Worm (Caenorhabditis elegans): ENCODE data around the gene pdi-1.

The pdi-1 gene

DNA sequence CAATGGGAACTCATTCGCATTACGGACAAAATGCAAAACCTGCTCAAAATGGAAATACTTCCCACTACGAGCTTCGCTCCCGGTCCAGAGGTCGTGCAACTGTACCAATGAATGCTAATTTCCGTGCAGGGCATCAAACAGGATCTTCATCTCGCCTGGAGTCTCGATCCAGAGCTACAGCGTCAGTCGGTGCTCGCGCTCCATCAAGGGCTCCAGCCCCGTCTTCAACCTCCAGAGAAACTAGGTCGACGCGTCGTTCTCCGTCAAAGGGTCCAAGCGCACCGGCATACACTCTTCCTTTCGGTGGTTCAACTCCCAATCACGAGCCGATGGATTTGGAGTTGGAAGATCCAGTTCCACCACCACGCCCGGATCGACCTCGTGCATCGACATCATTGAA, 36.5 kb upstream of the pdi-1 start:
- TF ChIP-seq F37D6.2 (tag; optimal IDR thresholded peaks at IDR 0.05) (no peak), ztf-7 (tag; optimal IDR thresholded peaks at IDR 0.05) (no peak), Y5F2A.4 (GFP tag; optimal IDR thresholded peaks at IDR 0.05) (no peak), set-16 (GFP tag; IDR thresholded peaks at IDR 0.05) (peak; percentile 65), ces-1 (GFP tag; optimal IDR thresholded peaks at IDR 0.05) (no peak), F26F4.8 (GFP tag; conservative IDR thresholded peaks at IDR 0.05) (no peak), mxl-3 (GFP tag; optimal IDR thresholded peaks at IDR 0.05) (no peak), snpc-1.2 (GFP tag; IDR thresholded peaks at IDR 0.05) (no peak), gei-8 (GFP tag; optimal IDR thresholded peaks at IDR 0.05) (no peak), zfp-2 (tag; optimal IDR thresholded peaks at IDR 0.05) (no peak), hif-1 (tag; optimal IDR thresholded peaks at IDR 0.05) (no peak), php-3 (GFP tag; IDR thresholded peaks at IDR 0.05) (no peak), dpl-1 (GFP tag; optimal IDR thresholded peaks at IDR 0.05) (no peak), lim-7 (GFP tag; IDR thresholded peaks at IDR 0.05) (peak; percentile 33; the same call in 1 of the 2 replicates), dmd-8 (GFP tag; IDR thresholded peaks at IDR 0.05) (no peak), daf-16 (GFP tag; optimal IDR thresholded peaks at IDR 0.05) (no peak), daf-16 (tag; optimal IDR thresholded peaks at IDR 0.05) (no peak)

DNA sequence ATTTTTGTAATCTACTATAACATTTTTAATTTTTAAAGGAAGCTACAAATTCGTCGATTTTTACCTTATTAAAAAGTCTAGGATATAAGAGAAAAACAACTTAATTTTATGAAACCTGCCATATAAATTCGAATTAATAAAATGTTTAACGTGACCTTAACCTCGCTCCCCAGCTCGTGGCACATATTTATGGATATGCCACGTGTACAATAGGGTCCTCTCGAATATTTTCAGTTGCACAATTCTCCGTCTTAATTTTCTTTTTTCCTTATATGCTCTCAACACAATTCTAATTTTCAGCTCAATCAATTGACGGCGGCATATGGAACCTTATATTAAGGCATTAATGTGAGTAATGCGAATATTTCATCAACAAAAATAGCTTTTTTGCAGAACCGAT, 35.0 kb upstream of the pdi-1 start, which contains the start of gene F34D10.4:
TSS of gene F34D10.4 (plus strand) at position 301 of the 400 bp plus-strand sequence.
- TF ChIP-seq vab-7 (GFP tag; IDR thresholded peaks at IDR 0.05), result no peak
- TF ChIP-seq hmg-1.1 (GFP tag; IDR thresholded peaks at IDR 0.05), result no peak
- TF ChIP-seq ceh-32 (tag; optimal IDR thresholded peaks at IDR 0.05; ENCODE audit: poor library complexity), result no peak
- TF ChIP-seq lim-7 (GFP tag; IDR thresholded peaks at IDR 0.05), result no peak
- no peak for TF ChIP-seq ceh-20 (GFP tag; IDR thresholded peaks at IDR 0.05)
- no peak for TF ChIP-seq pha-4 (GFP tag; IDR thresholded peaks at IDR 0.05)
- TF ChIP-seq pha-4 (tag; optimal IDR thresholded peaks at IDR 0.05), result no peak

DNA sequence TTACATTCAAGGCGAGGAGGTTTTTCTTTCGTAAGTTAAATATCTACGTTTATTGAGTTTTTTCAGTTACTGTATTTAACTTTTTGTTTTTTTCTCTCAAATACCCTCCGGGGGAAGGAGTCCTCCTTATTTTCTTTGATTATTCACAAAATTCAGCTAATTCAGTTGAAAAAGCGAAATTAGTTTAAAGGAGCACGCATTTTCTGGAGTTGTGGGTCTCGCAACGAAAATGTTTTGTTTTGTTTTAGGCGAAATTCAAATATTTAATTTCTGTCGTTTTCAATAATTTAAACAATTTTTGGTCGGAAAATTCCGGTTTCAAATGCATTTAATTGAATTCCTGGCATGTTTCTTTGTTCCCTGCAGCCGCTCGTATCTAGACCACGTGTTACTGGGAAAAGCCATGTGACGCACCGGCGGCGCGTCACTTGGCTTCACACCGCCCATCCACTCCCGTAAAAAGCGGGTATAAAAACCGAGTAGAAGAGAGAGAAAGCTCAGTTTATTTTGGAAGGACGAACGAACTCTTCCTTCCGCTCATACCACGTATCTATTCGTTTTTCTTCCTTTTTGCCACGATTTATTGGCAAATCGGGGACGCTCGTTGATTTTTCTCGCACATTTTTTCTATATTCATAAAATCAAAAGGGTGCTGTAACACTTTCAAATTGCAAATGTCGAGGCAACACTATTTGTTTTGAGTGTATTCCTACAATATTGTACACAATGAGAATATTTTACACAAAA, 34.4 kb upstream of the pdi-1 start:
- TF ChIP-seq ceh-44 (GFP tag; IDR thresholded peaks at IDR 0.05) (no peak), hlh-30 (tag; optimal IDR thresholded peaks at IDR 0.05; ENCODE audit: insufficient read depth) (peak; percentile 69), F37D6.2 (tag; optimal IDR thresholded peaks at IDR 0.05) (peak; percentile 1), Y75B8A.6 (GFP tag; IDR thresholded peaks at IDR 0.05) (no peak), snpc-4 (tag; optimal IDR thresholded peaks at IDR 0.05) (no peak), hlh-11 (tag; optimal IDR thresholded peaks at IDR 0.05) (peak; percentile 42), mxl-3 (GFP tag; optimal IDR thresholded peaks at IDR 0.05) (peak; percentile 38), dve-1 (tag; optimal IDR thresholded peaks at IDR 0.05; ENCODE audit: insufficient read depth) (peak; percentile 33), aha-1 (tag) (peak; percentile 71), ama-1 (optimal IDR thresholded peaks at IDR 0.05) (peak; percentile 76)

DNA sequence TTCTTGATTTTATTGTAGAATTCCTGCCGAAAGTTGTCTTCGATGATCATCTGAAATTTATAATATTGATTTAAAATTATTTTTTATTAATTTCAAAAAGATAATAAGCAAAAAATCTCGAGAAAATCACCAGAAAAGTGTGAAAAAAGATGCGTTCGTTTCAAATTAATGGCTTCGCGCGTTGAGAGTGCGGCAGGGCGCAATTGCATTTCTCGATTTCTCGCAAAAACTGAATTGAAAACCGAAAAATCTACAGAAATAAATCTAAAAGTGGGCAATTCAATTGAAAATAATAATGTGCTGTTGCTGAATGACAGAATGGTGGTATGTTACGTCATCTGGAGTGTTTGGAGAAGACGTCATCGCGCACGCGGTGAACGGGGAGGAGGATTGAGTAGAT, 33.7 kb upstream of the pdi-1 start, which contains the start of gene evl-18:
TSS of gene evl-18 (minus strand) at position 50 of the 400 bp plus-strand sequence.
- TF ChIP-seq mes-2 (tag; optimal IDR thresholded peaks at IDR 0.05; ENCODE audit: poor library complexity, severe bottlenecking) (peak; percentile 15), egl-27 (tag; optimal IDR thresholded peaks at IDR 0.05) (no peak), dpl-1 (GFP tag; optimal IDR thresholded peaks at IDR 0.05) (peak; percentile 58), Y5F2A.4 (GFP tag; optimal IDR thresholded peaks at IDR 0.05) (no peak), ces-1 (GFP tag; optimal IDR thresholded peaks at IDR 0.05) (no peak), nhr-77 (tag; optimal IDR thresholded peaks at IDR 0.05) (no peak), egl-43 (GFP tag; IDR thresholded peaks at IDR 0.05) (no peak), nhr-42 (GFP tag; IDR thresholded peaks at IDR 0.05) (no peak), lin-38 (GFP tag; IDR thresholded peaks at IDR 0.05) (peak; percentile 71), F10B5.3 (tag; optimal IDR thresholded peaks at IDR 0.05) (no peak), aly-2 (tag; optimal IDR thresholded peaks at IDR 0.05) (no peak), nhr-237 (tag; optimal IDR thresholded peaks at IDR 0.05) (no peak), tag-97 (GFP tag; IDR thresholded peaks at IDR 0.05) (no peak), nhr-28 (tag; optimal IDR thresholded peaks at IDR 0.05) (no peak), lsy-2 (tag; optimal IDR thresholded peaks at IDR 0.05) (peak in 1 of 2 experiments; percentile 33), Y48G9A.11 (GFP tag; IDR thresholded peaks at IDR 0.05) (no peak), pqm-1 (tag; optimal IDR thresholded peaks at IDR 0.05) (no peak)

All from whole organism, L4 larva.